Worm (Caenorhabditis elegans) whole organism, L4 larva: ENCODE measurements around the gene C44C1.6.

Source experiments
- T20F7.1 ChIP-seq: fragments of 200-800 bp; sonication (Bioruptor generic); optimal IDR thresholded peaks from 2 replicates; lab custom pipeline; 2018; ENCODE audit warnings: mild to moderate bottlenecking, missing genetic modification characterization, missing compliant biosample characterization
- aly-2 ChIP-seq: sonication (generic microtip); optimal IDR thresholded peaks from 2 replicates; lab custom pipeline; 2018; ENCODE audit warnings: missing biosample characterization, missing genetic modification characterization
- ama-1 ChIP-seq: fragments of 150-350 bp; optimal IDR thresholded peaks from 2 replicates; lab custom pipeline; 2014; ENCODE audit warnings: inconsistent platforms, mixed read lengths
- ceh-62 ChIP-seq: sonication (generic microtip); optimal IDR thresholded peaks from 2 replicates; lab custom pipeline; 2017; ENCODE audit warnings: missing biosample characterization, missing genetic modification characterization
- ceh-82 ChIP-seq: sonication (generic microtip); optimal IDR thresholded peaks from 2 replicates; lab custom pipeline; 2017; ENCODE audit warnings: missing biosample characterization, missing genetic modification characterization
- dmd-9 ChIP-seq: fragments of 200-800 bp; sonication (Bioruptor generic); IDR thresholded peaks from 2 replicates; pipeline ENCODE4 v1.3.6; 2022; ENCODE audit warnings: missing genetic modification reagents, missing genetic modification characterization, missing compliant biosample characterization
- jun-1 ChIP-seq: fragments of 150-350 bp; optimal IDR thresholded peaks from 2 replicates; lab custom pipeline; 2014; ENCODE audit warnings: missing biosample characterization, missing genetic modification reagents, missing genetic modification characterization
- mdl-1 ChIP-seq, 2 experiments: fragments of 150-350 bp in 1 of 2; sonication (generic microtip) in 1 of 2; optimal IDR thresholded peaks; 2 replicates each; lab custom pipeline; 2014 to 2017; ENCODE audit warnings: missing biosample characterization in 2 of 2, missing genetic modification characterization in 2 of 2
- mdt-29 ChIP-seq: fragments of 200-800 bp; sonication (Bioruptor generic); IDR thresholded peaks from 2 replicates; pipeline ENCODE4 v1.3.6; 2022; ENCODE audit warnings: missing genetic modification reagents, missing genetic modification characterization, missing compliant biosample characterization
- pqm-1 ChIP-seq: sonication (generic microtip); optimal IDR thresholded peaks from 2 replicates; lab custom pipeline; 2017; ENCODE audit warnings: missing biosample characterization, missing genetic modification characterization
- saeg-2 ChIP-seq: fragments of 200-800 bp; sonication (Bioruptor generic); IDR thresholded peaks from 2 replicates; pipeline ENCODE4 v1.3.6; 2022; ENCODE audit warnings: missing genetic modification reagents, missing genetic modification characterization, missing compliant biosample characterization
- unc-39 ChIP-seq: sonication (generic microtip); optimal IDR thresholded peaks from 2 replicates; lab custom pipeline; 2017; ENCODE audit warnings: missing biosample characterization, missing genetic modification characterization
- unc-62 ChIP-seq, 3 experiments: fragments of 150-350 bp in 1 of 3; sonication (generic microtip); optimal IDR thresholded peaks in 2 of 3; peaks in 1 of 3; 1 replicate in 1 of 3; 2 replicates in 2 of 3; lab custom pipeline; 2014 to 2017; ENCODE audit warnings: missing biosample characterization in 3 of 3, missing genetic modification characterization in 3 of 3, missing genetic modification reagents in 3 of 3, missing genotype in 1 of 3
- zfp-3 ChIP-seq: fragments of 200-800 bp; sonication (Bioruptor generic); conservative IDR thresholded peaks from 2 replicates; pipeline ENCODE4 v1.3.6; 2022; ENCODE audit warnings: missing genetic modification reagents, missing genetic modification characterization, missing compliant biosample characterization

DNA sequence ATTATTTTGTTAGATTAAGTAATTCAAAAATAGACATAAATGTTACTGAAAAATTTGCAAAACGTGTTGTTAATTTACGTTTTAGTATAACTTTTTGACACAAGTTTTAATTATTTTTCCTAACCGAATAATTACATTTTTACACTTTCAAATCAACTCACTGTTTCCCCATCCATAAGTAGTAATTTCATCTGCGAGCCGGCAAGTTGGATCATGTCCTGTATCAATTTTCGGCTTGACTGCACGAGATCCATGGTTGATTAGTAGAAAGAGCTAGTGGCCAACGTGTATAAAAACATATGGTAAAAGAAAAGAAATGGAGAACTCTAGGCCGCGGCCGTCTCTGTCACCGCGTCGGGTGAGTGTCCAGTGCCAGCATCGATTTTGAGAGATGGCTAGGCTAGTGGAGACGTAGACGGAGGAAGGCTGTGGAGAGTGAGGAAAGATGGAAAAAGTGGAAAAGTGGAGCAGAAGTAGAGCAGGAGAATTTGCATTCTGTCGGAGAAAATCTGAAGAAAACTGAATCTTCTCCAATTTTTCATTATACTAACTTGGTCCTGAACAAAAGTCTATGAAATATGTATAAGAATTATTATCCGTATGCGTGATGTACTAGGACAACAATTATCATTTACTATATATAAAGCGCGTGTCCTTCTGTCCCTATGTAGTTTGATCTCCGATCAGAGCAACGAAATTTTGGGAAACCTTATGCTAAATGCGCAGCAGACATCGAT, 4.6 kb upstream of the C44C1.6 start, which contains the start of gene vps-45:
- TF ChIP-seq dmd-9 (GFP tag; lab: Robert Waterston, UW) (no peak), jun-1 (no peak), mdl-1 (tag; optimal IDR thresholded peaks at IDR 0.05; lab: Kevin White, UChicago) (no peak), pqm-1 (no peak), ceh-62 (no peak), unc-39 (no peak), T20F7.1 (GFP tag; lab: Kevin White, UChicago) (no peak), aly-2 (tag; lab: Kevin White, UChicago) (no peak), ceh-82 (tag; lab: Kevin White, UChicago) (no peak), ama-1 (lab: Kevin White, UChicago) (no peak), saeg-2 (GFP tag; lab: Robert Waterston, UW) (no peak), zfp-3 (no peak), mdt-29 (GFP tag; lab: Robert Waterston, UW) (no peak), unc-62 (GFP tag; optimal IDR thresholded peaks at IDR 0.05 in 1 of 2; lab: Kevin White, UChicago) (no peak), unc-62 (tag; optimal IDR thresholded peaks at IDR 0.05; lab: Kevin White, UChicago) (no peak)
